Worm (Caenorhabditis elegans) whole organism, L3 larva: ENCODE measurements around the gene srx-58.

Experiments
- elt-3 ChIP-seq, 3 experiments: fragments of 150-350 bp in 1 of 3; sonication (generic microtip) in 2 of 3; optimal IDR thresholded peaks; 2 replicates in 2 of 3; 4 replicates in 1 of 3; lab custom pipeline; 2014 to 2017; ENCODE audit warnings: missing biosample characterization in 3 of 3, missing genetic modification characterization in 3 of 3
- nhr-28 ChIP-seq: fragments of 150-350 bp; optimal IDR thresholded peaks from 2 replicates; lab custom pipeline; 2014; ENCODE audit warnings: missing biosample characterization, missing genetic modification characterization
- nhr-77 ChIP-seq: fragments of 150-350 bp; optimal IDR thresholded peaks from 2 replicates; lab custom pipeline; 2014; ENCODE audit warnings: missing biosample characterization, missing genetic modification characterization

DNA sequence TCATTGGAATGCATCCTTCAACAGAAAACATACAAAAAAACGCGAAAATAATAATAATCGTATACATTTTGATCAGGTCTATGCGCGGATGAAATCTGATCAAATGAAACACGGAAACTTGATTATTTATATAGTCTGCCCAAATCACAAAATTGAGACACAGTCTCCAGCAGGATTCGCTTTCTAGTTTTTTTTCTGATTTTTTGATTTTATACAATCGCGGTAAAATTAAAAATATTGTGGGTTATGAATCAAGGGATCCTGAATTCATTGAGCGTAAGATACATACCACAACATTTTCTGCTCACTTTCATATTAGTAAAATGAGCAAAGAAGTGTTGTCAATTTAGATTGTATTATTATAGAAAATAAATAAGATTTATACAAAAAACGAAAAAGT is 3.4 kb upstream of the srx-58 start, which contains the start of gene clec-230:
- TF ChIP-seq nhr-28 (no peak), nhr-77 (tag; lab: Kevin White, UChicago) (no peak), elt-3 (tag; optimal IDR thresholded peaks at IDR 0.05; lab: Kevin White, UChicago) (no peak)
